Fruit fly (Drosophila melanogaster) whole organism, adult: ENCODE results near the gene CG14357.

Experiments
- CG11617 ChIP-seq: fragments of 200-800 bp; sonication (Bioruptor generic); optimal IDR thresholded peaks from 2 replicates; lab custom pipeline; 2017; ENCODE audit warnings: mild to moderate bottlenecking, missing biosample characterization, missing genetic modification reagents, missing genetic modification characterization
- CG12768 ChIP-seq: fragments of 200-800 bp; sonication (Bioruptor generic); optimal IDR thresholded peaks from 2 replicates; lab custom pipeline; 2017; ENCODE audit warnings: missing biosample characterization, missing genetic modification characterization, mild to moderate bottlenecking, moderate library complexity, missing genetic modification reagents
- CG14711 ChIP-seq: fragments of 200-800 bp; sonication (Bioruptor generic); optimal IDR thresholded peaks from 2 replicates; lab custom pipeline; 2018; ENCODE audit warnings: missing biosample characterization, mild to moderate bottlenecking, missing genetic modification characterization, moderate library complexity
- CG1620 ChIP-seq: fragments of 200-800 bp; sonication (Bioruptor generic); optimal IDR thresholded peaks from 2 replicates; lab custom pipeline; 2016; ENCODE audit warnings: missing biosample characterization, missing genetic modification characterization
- CG33017 ChIP-seq: fragments of 200-800 bp; sonication (Bioruptor generic); optimal IDR thresholded peaks from 2 replicates; lab custom pipeline; 2018; ENCODE audit warnings: missing biosample characterization, mild to moderate bottlenecking, missing genetic modification characterization, moderate library complexity
- CG5204 ChIP-seq: fragments of 200-800 bp; sonication (Bioruptor generic); optimal IDR thresholded peaks from 2 replicates; lab custom pipeline; 2016; ENCODE audit warnings: missing biosample characterization, missing genetic modification characterization
- CG7045 ChIP-seq: fragments of 200-800 bp; sonication (Bioruptor generic); optimal IDR thresholded peaks from 2 replicates; lab custom pipeline; 2017; ENCODE audit warnings: missing biosample characterization, mild to moderate bottlenecking, missing genetic modification characterization
- CG7101 ChIP-seq: fragments of 200-800 bp; sonication (Bioruptor generic); optimal IDR thresholded peaks from 2 replicates; lab custom pipeline; 2018; ENCODE audit warnings: missing biosample characterization, mild to moderate bottlenecking, missing genetic modification characterization, moderate library complexity
- Clk ChIP-seq: fragments of 200-800 bp; sonication (Bioruptor generic); optimal IDR thresholded peaks from 2 replicates; lab custom pipeline; 2017; ENCODE audit warnings: missing biosample characterization, missing genetic modification characterization
- Crg-1 ChIP-seq: fragments of 200-800 bp; sonication (Bioruptor generic); optimal IDR thresholded peaks from 2 replicates; lab custom pipeline; 2016; ENCODE audit warnings: missing biosample characterization, missing genetic modification characterization
- Hr96 ChIP-seq: fragments of 200-800 bp; sonication (Bioruptor generic); optimal IDR thresholded peaks from 2 replicates; lab custom pipeline; 2016; ENCODE audit warnings: missing biosample characterization, missing genetic modification characterization
- Mnt ChIP-seq: fragments of 200-800 bp; sonication (Bioruptor generic); optimal IDR thresholded peaks from 2 replicates; lab custom pipeline; 2016; ENCODE audit warnings: missing biosample characterization, mild to moderate bottlenecking, missing genetic modification characterization
- bab1 ChIP-seq: fragments of 200-800 bp; sonication (Bioruptor generic); optimal IDR thresholded peaks from 3 replicates; lab custom pipeline; 2019; ENCODE audit warnings: missing biosample characterization, mild to moderate bottlenecking, missing genetic modification characterization, moderate library complexity
- cic ChIP-seq: fragments of 200-800 bp; sonication (Bioruptor generic); optimal IDR thresholded peaks from 2 replicates; lab custom pipeline; 2017; ENCODE audit warnings: missing biosample characterization, mild to moderate bottlenecking, missing genetic modification characterization, moderate library complexity
- cnc ChIP-seq, 2 experiments: fragments of >200 bp; optimal IDR thresholded peaks; 2 replicates each; lab custom pipeline; 2017
- kay ChIP-seq: fragments of 200-800 bp; sonication (Bioruptor generic); peaks from one replicate; lab custom pipeline; 2016; ENCODE audit warnings: missing biosample characterization, missing genetic modification characterization, borderline replicate concordance
- ovo ChIP-seq: fragments of 200-800 bp; sonication (Bioruptor generic); optimal IDR thresholded peaks from 2 replicates; lab custom pipeline; 2016; ENCODE audit warnings: missing biosample characterization, missing genetic modification characterization
- pad ChIP-seq: fragments of 200-800 bp; sonication (Bioruptor generic); optimal IDR thresholded peaks from 3 replicates; lab custom pipeline; 2017; ENCODE audit warnings: missing biosample characterization, missing genetic modification characterization, mild to moderate bottlenecking, moderate library complexity, missing genetic modification reagents
- tj ChIP-seq: fragments of 200-800 bp; sonication (Bioruptor generic); optimal IDR thresholded peaks from 3 replicates; lab custom pipeline; 2017; ENCODE audit warnings: missing biosample characterization, mild to moderate bottlenecking, missing genetic modification characterization, moderate library complexity
- toe ChIP-seq: fragments of 200-800 bp; sonication (Bioruptor generic); optimal IDR thresholded peaks from 2 replicates; lab custom pipeline; 2016; ENCODE audit warnings: missing biosample characterization, missing genetic modification characterization

Gene CG14357

DNA sequence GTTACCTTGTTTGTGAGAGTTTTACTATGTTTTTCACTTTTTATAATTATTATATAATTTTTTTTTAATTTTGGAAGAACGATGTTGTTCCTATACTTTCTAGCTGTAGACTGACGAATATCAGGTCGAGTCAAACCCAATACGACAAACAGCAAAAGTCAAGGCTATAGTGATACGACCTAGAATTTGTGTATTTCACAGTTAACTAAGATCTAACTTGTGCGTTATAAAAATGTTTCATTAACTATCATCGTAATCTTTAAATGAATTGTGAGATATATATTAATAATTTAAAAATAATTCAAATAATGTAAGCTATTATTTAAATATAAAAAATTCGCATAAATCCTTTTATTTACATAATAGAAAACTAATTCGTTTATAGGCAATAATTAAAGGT lies 14.0 kb downstream of the CG14357 start, which contains the start of gene CG9920:
Gene CG9920 (minus strand): TSS at position 101 of the 400 bp plus-strand sequence.
- no peak for TF ChIP-seq ovo (GFP tag; lab: Kevin White, UChicago)
- TF ChIP-seq Hr96 (GFP tag; lab: Kevin White, UChicago): no peak
- no peak for TF ChIP-seq CG5204 (GFP tag; lab: Kevin White, UChicago)
- no peak for TF ChIP-seq Crg-1 (GFP tag; lab: Kevin White, UChicago)
- TF ChIP-seq tj (GFP tag; lab: Kevin White, UChicago): no peak
- TF ChIP-seq CG7101 (tag; lab: Kevin White, UChicago): no peak

DNA sequence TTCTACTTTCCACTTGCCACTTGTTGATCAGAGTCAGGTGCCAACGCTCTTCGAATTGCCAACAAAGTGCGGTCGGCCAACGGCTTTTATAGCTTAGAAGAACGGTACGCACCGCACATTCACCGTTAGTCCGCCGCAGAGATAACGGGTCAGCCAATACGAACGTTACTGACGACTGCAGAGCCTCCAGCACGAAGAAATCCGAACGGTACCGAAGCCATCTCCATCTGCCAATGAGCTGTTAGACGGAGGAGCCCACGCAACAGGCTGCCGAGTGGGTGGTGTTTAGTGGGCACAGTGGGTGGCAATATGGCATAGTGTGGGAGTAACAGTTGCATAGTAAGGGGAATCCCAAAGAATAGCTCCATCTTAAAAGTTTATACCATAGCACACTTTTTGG lies 15.2 kb downstream of the CG14357 start, which contains the start of gene CCHa1:
Gene CCHa1 (minus strand): TSS at position 44 of the 400 bp plus-strand sequence.
- TF ChIP-seq CG33017 (tag; lab: Kevin White, UChicago) (no peak), CG12768 (no peak), ovo (GFP tag; lab: Kevin White, UChicago) (no peak), Hr96 (GFP tag; lab: Kevin White, UChicago) (no peak), bab1 (no peak), CG11617 (no peak), toe (GFP tag; lab: Kevin White, UChicago) (no peak), cnc (optimal IDR thresholded peaks at IDR 0.05; lab: Kevin White, UChicago) (no peak), CG7045 (GFP tag; lab: Kevin White, UChicago) (no peak), kay (no peak), cic (no peak), Clk (GFP tag; lab: Kevin White, UChicago) (no peak), CG5204 (GFP tag; lab: Kevin White, UChicago) (no peak), Crg-1 (GFP tag; lab: Kevin White, UChicago) (no peak), tj (GFP tag; lab: Kevin White, UChicago) (no peak), CG7101 (tag; lab: Kevin White, UChicago) (no peak), CG1620 (no peak), CG14711 (tag; lab: Kevin White, UChicago) (no peak)

DNA sequence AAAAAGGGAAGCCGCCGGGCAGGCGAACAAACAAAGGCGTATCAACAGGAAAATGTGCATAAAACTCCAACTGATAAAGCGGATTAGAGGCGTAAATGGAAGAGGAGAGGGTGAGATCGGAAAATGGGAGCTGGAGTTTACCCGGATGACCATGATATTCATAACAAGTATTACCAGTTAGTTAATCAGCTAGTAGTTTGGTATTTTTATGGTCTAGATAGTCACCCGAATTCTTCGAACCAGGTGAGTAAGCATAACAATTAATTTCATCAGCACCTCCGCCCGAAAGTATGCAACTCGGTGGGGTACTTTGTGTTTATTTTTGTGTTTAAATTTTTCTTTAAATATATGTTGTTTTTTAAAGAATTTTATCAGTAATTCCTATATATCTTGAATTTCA lies 16.1 kb downstream of the CG14357 start:
- TF ChIP-seq CG12768 (no peak), CG5204 (GFP tag; lab: Kevin White, UChicago) (no peak), pad (no peak), CG11617 (no peak), kay (no peak), CG7045 (GFP tag; lab: Kevin White, UChicago) (no peak), CG1620 (no peak), Clk (GFP tag; lab: Kevin White, UChicago) (no peak), Mnt (GFP tag; lab: Kevin White, UChicago) (no peak), Crg-1 (GFP tag; lab: Kevin White, UChicago) (no peak), bab1 (no peak), cnc (optimal IDR thresholded peaks at IDR 0.05; lab: Kevin White, UChicago) (no peak), tj (GFP tag; lab: Kevin White, UChicago) (no peak), CG33017 (tag; lab: Kevin White, UChicago) (no peak), CG14711 (tag; lab: Kevin White, UChicago) (no peak), toe (GFP tag; lab: Kevin White, UChicago) (no peak)

DNA sequence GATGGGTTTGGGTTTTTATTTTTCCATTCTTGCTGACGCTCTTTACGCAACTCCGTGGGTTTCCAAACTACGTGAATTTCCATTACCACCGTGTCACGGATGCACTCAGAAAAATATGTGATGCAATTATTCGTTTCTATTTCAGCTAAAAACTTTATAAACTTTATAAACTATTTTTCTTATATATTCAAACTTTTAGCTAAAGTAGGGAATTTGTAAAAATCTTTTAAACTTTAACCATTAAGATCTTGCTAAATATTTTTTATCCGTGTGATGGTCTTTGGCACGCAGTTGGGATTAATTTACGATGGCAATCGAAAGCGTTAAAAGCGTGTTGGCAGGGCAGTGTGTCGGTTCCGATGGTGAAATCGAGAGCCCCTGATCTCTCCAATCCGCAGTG lies 16.5 kb downstream of the CG14357 start:
- TF ChIP-seq CG7101 (tag; lab: Kevin White, UChicago) (no peak), Mnt (GFP tag; lab: Kevin White, UChicago) (no peak)

DNA sequence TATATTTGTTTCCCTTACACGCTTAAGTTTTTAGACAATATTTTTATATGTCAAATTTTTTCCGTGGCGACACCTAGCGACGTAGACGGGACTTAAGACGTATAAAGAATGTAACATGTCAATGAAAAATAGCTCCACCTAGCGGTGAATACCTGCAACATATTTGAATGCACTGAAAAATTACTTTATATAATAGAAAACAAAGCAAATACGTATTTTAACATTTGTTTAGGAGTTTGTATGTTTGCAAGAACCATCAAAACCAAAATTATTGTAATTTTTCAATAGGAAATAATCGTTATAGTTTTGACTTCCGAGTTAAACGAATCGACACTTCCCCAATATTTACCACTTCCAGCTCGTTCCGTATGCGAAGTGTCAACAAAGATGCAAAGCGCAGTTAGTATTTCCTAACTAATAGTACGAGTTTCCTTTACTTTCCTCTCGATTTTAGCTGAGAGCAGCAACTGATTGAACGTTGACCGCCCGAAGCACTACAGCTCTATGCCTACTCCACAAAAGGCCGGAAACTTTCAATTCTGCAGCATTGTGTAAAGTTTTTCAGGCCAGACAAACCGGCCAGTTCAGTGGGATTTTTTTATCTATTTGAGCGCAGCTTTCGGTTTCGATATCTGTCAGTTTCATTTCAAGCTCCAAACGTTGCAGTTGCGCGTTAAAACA lies 22.9 kb downstream of the CG14357 start, which contains the start of gene Npc2b:
Gene Npc2b (plus strand): TSS at position 631 of the 681 bp plus-strand sequence.
- TF ChIP-seq toe (GFP tag; lab: Kevin White, UChicago) (peak; percentile 42), Clk (GFP tag; lab: Kevin White, UChicago) (no peak), pad (no peak), CG7045 (GFP tag; lab: Kevin White, UChicago) (peak; percentile 14), CG1620 (peak; percentile 71), Crg-1 (GFP tag; lab: Kevin White, UChicago) (no peak), CG11617 (no peak), CG5204 (GFP tag; lab: Kevin White, UChicago) (no peak), Hr96 (GFP tag; lab: Kevin White, UChicago) (no peak), CG14711 (tag; lab: Kevin White, UChicago) (no peak), CG7101 (tag; lab: Kevin White, UChicago) (peak; percentile 34), CG12768 (peak; percentile 20), tj (GFP tag; lab: Kevin White, UChicago) (no peak), CG33017 (tag; lab: Kevin White, UChicago) (peak; percentile 37), bab1 (no peak), ovo (GFP tag; lab: Kevin White, UChicago) (peak; percentile 12), Mnt (GFP tag; lab: Kevin White, UChicago) (peak; percentile 17), kay (peak; percentile 5), cic (no peak), cnc (optimal IDR thresholded peaks at IDR 0.05; lab: Kevin White, UChicago) (no peak)

DNA sequence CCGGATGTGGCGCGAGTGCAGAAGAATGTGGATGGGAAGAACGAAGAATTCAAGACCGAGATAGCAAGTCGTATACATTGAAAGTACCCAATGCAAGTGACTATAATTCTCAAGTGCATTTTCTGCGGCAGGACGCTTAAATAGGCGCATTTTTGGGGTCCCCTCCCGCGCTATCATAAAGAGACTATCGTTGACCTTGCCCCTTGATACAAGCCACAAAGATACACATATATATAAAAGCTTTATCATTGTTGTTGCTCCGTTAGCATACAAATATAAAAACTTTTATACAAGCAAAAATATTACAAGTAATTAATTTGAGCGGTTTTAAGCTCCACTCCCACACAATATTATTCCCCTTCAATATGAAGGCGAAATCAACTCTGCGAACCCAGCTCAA lies 23.8 kb downstream of the CG14357 start:
- TF ChIP-seq kay (no peak), cnc (optimal IDR thresholded peaks at IDR 0.05; lab: Kevin White, UChicago) (no peak), tj (GFP tag; lab: Kevin White, UChicago) (no peak), cic (no peak), CG7101 (tag; lab: Kevin White, UChicago) (no peak), CG1620 (no peak), toe (GFP tag; lab: Kevin White, UChicago) (no peak), Clk (GFP tag; lab: Kevin White, UChicago) (no peak), ovo (GFP tag; lab: Kevin White, UChicago) (no peak), CG33017 (tag; lab: Kevin White, UChicago) (no peak), Hr96 (GFP tag; lab: Kevin White, UChicago) (no peak), CG12768 (no peak)
